Worm (Caenorhabditis elegans) whole organism, mixed stage, embryonic: ENCODE results near the gene str-265.
"Not testable (repeated sequence)": the region's sequence is repeated elsewhere in the genome, so short reads cannot be mapped to it uniquely, and the experiment has no call there.

Source experiments
- ceh-39 ChIP-seq: fragments of 150-350 bp; optimal IDR thresholded peaks from 2 replicates; lab custom pipeline; 2014; ENCODE audit warnings: missing biosample characterization, missing genetic modification characterization
- ceh-83 ChIP-seq: fragments of 200-800 bp; sonication (Bioruptor generic); optimal IDR thresholded peaks from 2 replicates; lab custom pipeline; 2018; ENCODE audit warnings: mild to moderate bottlenecking, missing genetic modification characterization, missing compliant biosample characterization
- ces-1 ChIP-seq: fragments of 150-350 bp; optimal IDR thresholded peaks from 2 replicates; lab custom pipeline; 2014; ENCODE audit warnings: missing biosample characterization, missing genetic modification reagents, missing genetic modification characterization
- drap-1 ChIP-seq: fragments of 200-800 bp; sonication (Bioruptor generic); optimal IDR thresholded peaks from 3 replicates; lab custom pipeline; 2018; ENCODE audit warnings: mild to moderate bottlenecking, missing genetic modification characterization, missing compliant biosample characterization
- lin-13 ChIP-seq: fragments of 150-350 bp; optimal IDR thresholded peaks from 2 replicates; lab custom pipeline; 2014; ENCODE audit warnings: missing biosample characterization, missing genetic modification characterization
- mab-5 ChIP-seq: fragments of 150-350 bp; optimal IDR thresholded peaks from 2 replicates; lab custom pipeline; 2014; ENCODE audit warnings: missing biosample characterization, missing genetic modification characterization
- nhr-28 ChIP-seq: fragments of 150-350 bp; optimal IDR thresholded peaks from 2 replicates; lab custom pipeline; 2014; ENCODE audit warnings: missing biosample characterization, missing genetic modification characterization
- pha-4 ChIP-seq: fragments of 150-350 bp; optimal IDR thresholded peaks from 2 replicates; lab custom pipeline; 2018; ENCODE audit warnings: missing biosample characterization, missing genetic modification reagents, missing genetic modification characterization
- unc-62 ChIP-seq: fragments of 150-350 bp; optimal IDR thresholded peaks from 2 replicates; lab custom pipeline; 2014; ENCODE audit warnings: missing biosample characterization, missing genetic modification reagents, missing genetic modification characterization

The str-265 gene

DNA sequence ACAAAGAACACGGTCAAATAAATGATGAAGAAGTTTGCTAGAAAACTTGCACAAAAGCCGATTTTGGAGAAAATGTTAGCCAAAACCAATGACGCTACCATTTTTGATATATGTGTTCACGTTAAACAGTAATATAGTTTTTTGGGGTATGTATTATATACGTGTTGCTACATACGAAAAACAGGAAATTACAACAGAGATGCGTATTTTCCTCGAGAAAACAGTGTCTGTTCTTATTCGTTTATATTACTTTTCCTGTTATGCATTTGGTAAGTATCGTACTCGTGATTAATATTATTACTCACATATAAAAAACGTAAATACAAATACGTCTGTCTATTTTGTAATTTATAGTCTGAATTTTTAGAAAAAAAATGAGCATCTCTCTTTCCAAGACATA lies at the start of gene str-265:
Gene str-265 (minus strand): TSS at position 101 of the 400 bp plus-strand sequence.
- TF ChIP-seq mab-5 (tag; lab: Kevin White, UChicago); nhr-28; ces-1 (GFP tag; lab: Kevin White, UChicago): not testable (repeated sequence)

DNA sequence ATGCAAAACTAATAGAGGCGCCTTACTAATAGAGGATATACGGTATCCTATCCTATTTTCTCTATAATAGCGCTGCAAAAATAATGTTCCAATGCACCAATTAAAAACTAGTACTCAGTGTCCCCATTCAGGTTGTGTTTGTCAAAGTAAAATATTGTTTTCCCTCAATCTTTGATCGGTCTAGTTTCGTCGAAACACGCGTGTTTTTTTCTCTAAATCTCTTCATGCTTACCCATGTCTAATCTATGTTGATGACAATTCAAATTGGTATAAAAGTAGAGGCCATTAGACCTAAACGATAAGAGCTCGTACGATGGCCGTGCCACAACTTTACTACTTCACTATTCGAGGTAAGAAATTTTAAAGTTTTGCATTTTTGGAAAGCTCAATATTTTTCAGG lies 46.0 kb upstream of the str-265 start, which contains the start of gene F56A4.3:
Gene F56A4.3 (plus strand): TSS at position 301 of the 400 bp plus-strand sequence.
- TF ChIP-seq lin-13 (tag; lab: Kevin White, UChicago); unc-62; ceh-39 (tag; lab: Kevin White, UChicago): not testable (repeated sequence)

ce11 chrV:2428024-2428423 lies 20.9 kb upstream of the str-265 start, which contains the start of gene str-119:
TSS of gene str-119 (minus strand) at chrV:2428124.
- TF ChIP-seq pha-4; ceh-83 (GFP tag; lab: Kevin White, UChicago); drap-1 (GFP tag; lab: Kevin White, UChicago): not testable (repeated sequence)
